Fruit fly (Drosophila melanogaster) whole organism, embryonic: ENCODE measurements around the gene PolQ.

Experiments
- Antp ChIP-seq: fragments of 200-800 bp; sonication (Bioruptor generic); optimal IDR thresholded peaks from 3 replicates; lab custom pipeline; 2016; ENCODE audit warnings: missing biosample characterization, missing genetic modification characterization
- B-H2 ChIP-seq: fragments of 200-800 bp; sonication (Bioruptor generic); optimal IDR thresholded peaks from 2 replicates; lab custom pipeline; 2018; ENCODE audit warnings: missing biosample characterization, mild to moderate bottlenecking, missing genetic modification characterization
- Blimp-1 ChIP-seq: fragments of 200-800 bp; sonication (Bioruptor generic); optimal IDR thresholded peaks from 3 replicates; lab custom pipeline; 2018; ENCODE audit warnings: missing biosample characterization, missing genetic modification characterization, mild to moderate bottlenecking, moderate library complexity, missing genetic modification reagents
- Bteb2 ChIP-seq: fragments of 200-800 bp; sonication (Bioruptor generic); optimal IDR thresholded peaks from 2 replicates; lab custom pipeline; 2016; ENCODE audit warnings: missing biosample characterization, missing genetic modification characterization
- CG11504 ChIP-seq: fragments of 200-800 bp; sonication (Bioruptor generic); optimal IDR thresholded peaks from 3 replicates; lab custom pipeline; 2019; ENCODE audit warnings: missing biosample characterization, mild to moderate bottlenecking, missing genetic modification characterization, moderate library complexity
- CG13287 ChIP-seq: fragments of 200-800 bp; sonication (Bioruptor generic); IDR thresholded peaks from 2 replicates; pipeline ENCODE4 v1.3.6; 2022; ENCODE audit warnings: missing biosample characterization, missing genetic modification characterization; ENCODE audit not compliant: partially characterized antibody
- CG13424 ChIP-seq: fragments of 200-800 bp; sonication (Bioruptor generic); optimal IDR thresholded peaks from 2 replicates; lab custom pipeline; 2019; ENCODE audit warnings: missing biosample characterization, mild to moderate bottlenecking, missing genetic modification characterization, moderate library complexity
- CG13624 ChIP-seq: fragments of 200-800 bp; sonication (Bioruptor generic); optimal IDR thresholded peaks from 2 replicates; lab custom pipeline; 2016; ENCODE audit warnings: missing biosample characterization, missing genetic modification characterization
- CG15073 ChIP-seq: fragments of 200-800 bp; sonication (Bioruptor generic); optimal IDR thresholded peaks from 2 replicates; lab custom pipeline; 2016; ENCODE audit warnings: missing biosample characterization, missing genetic modification characterization
- CG17359 ChIP-seq: fragments of 200-800 bp; sonication (Bioruptor generic); optimal IDR thresholded peaks from 3 replicates; lab custom pipeline; 2018; ENCODE audit warnings: missing biosample characterization, mild to moderate bottlenecking, missing genetic modification characterization, moderate library complexity
- CG17361 ChIP-seq: fragments of 200-800 bp; sonication (Bioruptor generic); IDR thresholded peaks from 3 replicates; pipeline ENCODE4 v1.3.6; 2022; ENCODE audit warnings: missing biosample characterization, missing genetic modification characterization
- CG17612 ChIP-seq: fragments of 200-800 bp; sonication (Bioruptor generic); IDR thresholded peaks from 2 replicates; pipeline ENCODE4 v1.3.6; 2022; ENCODE audit warnings: missing biosample characterization, missing genetic modification characterization
- CG18262 ChIP-seq: fragments of 200-800 bp; optimal IDR thresholded peaks from 3 replicates; lab custom pipeline; 2019; ENCODE audit warnings: missing biosample characterization, mild to moderate bottlenecking, missing genetic modification characterization, moderate library complexity
- CG32532 ChIP-seq: fragments of 200-800 bp; sonication (Bioruptor generic); IDR thresholded peaks from 2 replicates; pipeline ENCODE4 v1.3.6; 2022; ENCODE audit warnings: missing biosample characterization, missing genetic modification characterization
- CG3726 ChIP-seq: fragments of 200-800 bp; sonication (Bioruptor generic); IDR thresholded peaks from 3 replicates; pipeline ENCODE4, ENCODE4 v1.3.6; 2022; ENCODE audit warnings: missing biosample characterization, missing genetic modification characterization
- CG4282 ChIP-seq: fragments of 200-800 bp; sonication (Bioruptor generic); optimal IDR thresholded peaks from 2 replicates; lab custom pipeline; 2016; ENCODE audit warnings: missing biosample characterization, missing genetic modification characterization
- CG7556 ChIP-seq: fragments of 200-800 bp; sonication (Bioruptor generic); optimal IDR thresholded peaks from 2 replicates; lab custom pipeline; 2017; ENCODE audit warnings: missing biosample characterization, mild to moderate bottlenecking, missing genetic modification characterization
- CG7786 ChIP-seq: fragments of 200-800 bp; sonication (Bioruptor generic); optimal IDR thresholded peaks from 2 replicates; lab custom pipeline; 2016; ENCODE audit warnings: missing biosample characterization, missing genetic modification characterization
- CG9215 ChIP-seq: fragments of 200-800 bp; sonication (Bioruptor generic); IDR thresholded peaks from 2 replicates; pipeline ENCODE4 v1.3.6; 2022; ENCODE audit warnings: missing biosample characterization, missing genetic modification characterization
- Camta ChIP-seq: fragments of 200-800 bp; sonication (Bioruptor generic); optimal IDR thresholded peaks from 2 replicates; lab custom pipeline; 2016; ENCODE audit warnings: missing biosample characterization, missing genetic modification characterization
- D19A ChIP-seq: fragments of 200-800 bp; optimal IDR thresholded peaks from 3 replicates; lab custom pipeline; 2019; ENCODE audit warnings: missing biosample characterization, mild to moderate bottlenecking, missing genetic modification characterization, moderate library complexity
- Dbx ChIP-seq: fragments of 200-800 bp; sonication (Bioruptor generic); IDR thresholded peaks from 3 replicates; pipeline ENCODE4 v1.3.6; 2022; ENCODE audit warnings: missing biosample characterization, missing genetic modification characterization
- Deaf1 ChIP-seq: fragments of 200-800 bp; optimal IDR thresholded peaks from 3 replicates; lab custom pipeline; 2019; ENCODE audit warnings: missing biosample characterization, mild to moderate bottlenecking, missing genetic modification characterization, moderate library complexity
- Hand ChIP-seq: fragments of 200-800 bp; sonication (Bioruptor generic); optimal IDR thresholded peaks from 2 replicates; lab custom pipeline; 2017; ENCODE audit warnings: mild to moderate bottlenecking, missing biosample characterization, missing genetic modification reagents, missing genetic modification characterization
- HmgZ ChIP-seq: fragments of 200-800 bp; sonication (Bioruptor generic); optimal IDR thresholded peaks from 2 replicates; lab custom pipeline; 2018; ENCODE audit warnings: missing biosample characterization, mild to moderate bottlenecking, missing genetic modification characterization
- Med ChIP-seq: fragments of 200-800 bp; sonication (Bioruptor generic); peaks from one replicate; lab custom pipeline; 2016; ENCODE audit warnings: missing biosample characterization, missing genetic modification characterization, mild to moderate bottlenecking, inconsistent platforms, moderate library complexity
- Myb ChIP-seq: fragments of 200-800 bp; sonication (Bioruptor generic); optimal IDR thresholded peaks from 2 replicates; lab custom pipeline; 2016; ENCODE audit warnings: missing biosample characterization, missing genetic modification characterization
- PHDP ChIP-seq: fragments of 200-800 bp; sonication (Bioruptor generic); optimal IDR thresholded peaks from 3 replicates; lab custom pipeline; 2018; ENCODE audit warnings: missing biosample characterization, mild to moderate bottlenecking, missing genetic modification characterization, moderate library complexity
- Pdp1 ChIP-seq, 2 experiments: fragments of 200-800 bp; sonication (Bioruptor generic); optimal IDR thresholded peaks; 3 replicates each; lab custom pipeline; 2016; ENCODE audit warnings: missing biosample characterization in 2 of 2, missing genetic modification characterization in 2 of 2, mild to moderate bottlenecking in 1 of 2, moderate library complexity in 1 of 2
- Xbp1 ChIP-seq: fragments of 200-800 bp; sonication (Bioruptor generic); optimal IDR thresholded peaks from 3 replicates; lab custom pipeline; 2016; ENCODE audit warnings: missing biosample characterization, mild to moderate bottlenecking, missing genetic modification characterization
- abd-A ChIP-seq: fragments of 200-800 bp; sonication (Bioruptor generic); optimal IDR thresholded peaks from 3 replicates; lab custom pipeline; 2019; ENCODE audit warnings: missing biosample characterization, mild to moderate bottlenecking, missing genetic modification characterization, moderate library complexity
- ase ChIP-seq: fragments of 200-800 bp; sonication (Bioruptor generic); IDR thresholded peaks from 3 replicates; pipeline ENCODE4 v1.3.6; 2022; ENCODE audit warnings: missing biosample characterization, missing genetic modification characterization
- caup ChIP-seq: fragments of 200-800 bp; sonication (Bioruptor generic); optimal IDR thresholded peaks from 3 replicates; lab custom pipeline; 2017; ENCODE audit warnings: missing biosample characterization, mild to moderate bottlenecking, missing genetic modification characterization, moderate library complexity; ENCODE audit not compliant: severe bottlenecking
- ci ChIP-seq: fragments of 200-800 bp; sonication (Bioruptor generic); IDR thresholded peaks from 3 replicates; pipeline ENCODE4 v1.3.6; 2022; ENCODE audit warnings: missing biosample characterization, missing genetic modification characterization
- dmrt99B ChIP-seq: fragments of 200-800 bp; sonication (Bioruptor generic); optimal IDR thresholded peaks from 2 replicates; lab custom pipeline; 2018; ENCODE audit warnings: missing biosample characterization, mild to moderate bottlenecking, missing genetic modification characterization, moderate library complexity
- fu2 ChIP-seq: fragments of 200-800 bp; sonication (Bioruptor generic); optimal IDR thresholded peaks from 2 replicates; lab custom pipeline; 2016; ENCODE audit warnings: missing biosample characterization, missing genetic modification characterization
- gce ChIP-seq: fragments of 200-800 bp; sonication (Bioruptor generic); IDR thresholded peaks from 3 replicates; pipeline ENCODE4 v1.3.6; 2022; ENCODE audit warnings: missing biosample characterization, missing genetic modification characterization
- gem ChIP-seq: fragments of 200-800 bp; sonication (Bioruptor generic); optimal IDR thresholded peaks from 2 replicates; lab custom pipeline; 2019; ENCODE audit warnings: missing biosample characterization, mild to moderate bottlenecking, missing genetic modification characterization, moderate library complexity
- jumu ChIP-seq: fragments of 200-800 bp; sonication (Bioruptor generic); optimal IDR thresholded peaks from 3 replicates; lab custom pipeline; 2016; ENCODE audit warnings: missing biosample characterization, missing genetic modification characterization
- pnt ChIP-seq: fragments of 200-800 bp; sonication (Bioruptor generic); optimal IDR thresholded peaks from 3 replicates; lab custom pipeline; 2016; ENCODE audit warnings: missing biosample characterization, missing genetic modification characterization
- sc ChIP-seq, 3 experiments: fragments of >200 bp in 2 of 3; fragments of 200-800 bp in 1 of 3; sonication (Bioruptor generic) in 1 of 3; optimal IDR thresholded peaks; 2 replicates in 2 of 3; 3 replicates in 1 of 3; lab custom pipeline; 2017; ENCODE audit warnings: mild to moderate bottlenecking in 1 of 3, missing biosample characterization in 1 of 3, missing genetic modification characterization in 1 of 3, missing genetic modification reagents in 1 of 3
- sens ChIP-seq: fragments of 200-800 bp; sonication (Bioruptor generic); peaks from one replicate; lab custom pipeline; 2016; ENCODE audit warnings: missing biosample characterization, missing genetic modification characterization
- sug ChIP-seq: fragments of 200-800 bp; optimal IDR thresholded peaks from 2 replicates; lab custom pipeline; 2019; ENCODE audit warnings: missing biosample characterization, mild to moderate bottlenecking, missing genetic modification characterization, moderate library complexity
- tio ChIP-seq: fragments of 200-800 bp; sonication (Bioruptor generic); optimal IDR thresholded peaks from 2 replicates; lab custom pipeline; 2017; ENCODE audit warnings: missing biosample characterization, missing genetic modification characterization, inconsistent platforms
- tll ChIP-seq, 2 experiments: fragments of 200-800 bp in 1 of 2; fragments of >200 bp in 1 of 2; sonication (Bioruptor generic) in 1 of 2; optimal IDR thresholded peaks; 2 replicates each; lab custom pipeline; 2017 to 2019; ENCODE audit warnings: missing biosample characterization in 2 of 2, missing genetic modification characterization in 2 of 2, mild to moderate bottlenecking in 1 of 2, moderate library complexity in 1 of 2
- vvl ChIP-seq: fragments of 200-800 bp; sonication (Bioruptor generic); IDR thresholded peaks from 2 replicates; pipeline ENCODE4 v1.3.6; 2022; ENCODE audit warnings: missing biosample characterization, missing genetic modification characterization
- zen2 ChIP-seq: fragments of 200-800 bp; sonication (Bioruptor generic); IDR thresholded peaks from 3 replicates; pipeline ENCODE4 v1.3.6; 2022; ENCODE audit warnings: missing biosample characterization, missing genetic modification characterization; ENCODE audit not compliant: partially characterized antibody

The PolQ gene

DNA sequence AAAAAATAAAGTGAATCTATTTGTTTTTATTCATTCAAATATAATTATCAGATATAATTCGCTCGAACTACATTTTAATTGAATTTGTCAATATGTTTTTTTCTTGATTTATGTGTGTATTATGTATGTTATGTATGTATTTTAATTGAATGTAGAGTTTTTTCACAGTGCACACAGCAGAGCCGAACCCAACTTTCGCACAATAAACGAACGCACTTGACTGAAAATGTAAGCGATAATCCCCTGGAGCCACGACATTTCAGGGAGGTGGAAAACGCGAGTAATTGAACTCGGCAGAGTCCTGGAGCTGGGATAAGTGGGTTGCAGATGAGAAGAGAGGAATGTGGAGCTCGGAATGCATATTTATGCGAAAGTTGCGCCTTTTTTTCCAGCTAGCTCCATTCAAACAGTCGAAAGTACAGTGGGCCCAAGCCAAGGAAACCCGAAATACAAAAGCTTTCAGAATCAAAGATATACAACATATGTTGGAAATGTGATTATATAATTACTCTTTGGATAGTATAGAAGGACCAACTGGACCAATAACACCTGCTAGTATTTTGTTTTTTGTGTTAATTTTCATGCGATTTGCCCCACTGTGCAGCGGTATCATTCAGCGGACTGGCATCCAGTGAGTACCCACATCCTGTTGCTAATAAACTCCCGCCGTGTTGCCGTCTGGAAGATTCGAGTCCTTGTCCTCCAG is 16.0 kb upstream of the PolQ start (continued):
- TF ChIP-seq CG4282 (no peak), Blimp-1 (no peak), jumu (no peak), B-H2 (GFP tag; lab: Kevin White, UChicago) (no peak), CG9215 (GFP tag; lab: Robert Waterston, UW) (peak; percentile 33; the same call in 1 of the 2 replicates), ci (GFP tag; lab: Robert Waterston, UW) (peak; percentile 61; the same call in 2 of the 3 replicates), CG3726 (GFP tag; lab: Robert Waterston, UW) (no peak), tll (GFP tag; optimal IDR thresholded peaks at IDR 0.05; lab: Kevin White, UChicago) (no peak), Antp (GFP tag; lab: Kevin White, UChicago) (peak; percentile 2), fu2 (GFP tag; lab: Kevin White, UChicago) (no peak), CG15073 (GFP tag; lab: Kevin White, UChicago) (no peak), Hand (GFP tag; lab: Kevin White, UChicago) (peak; percentile 30), CG13624 (GFP tag; lab: Kevin White, UChicago) (no peak), CG17612 (GFP tag; lab: Robert Waterston, UW) (no peak), pnt (GFP tag; lab: Kevin White, UChicago) (no peak), Camta (GFP tag; lab: Kevin White, UChicago) (no peak), CG13287 (GFP tag; lab: Robert Waterston, UW) (no peak), CG13424 (tag; lab: Kevin White, UChicago) (no peak)

DNA sequence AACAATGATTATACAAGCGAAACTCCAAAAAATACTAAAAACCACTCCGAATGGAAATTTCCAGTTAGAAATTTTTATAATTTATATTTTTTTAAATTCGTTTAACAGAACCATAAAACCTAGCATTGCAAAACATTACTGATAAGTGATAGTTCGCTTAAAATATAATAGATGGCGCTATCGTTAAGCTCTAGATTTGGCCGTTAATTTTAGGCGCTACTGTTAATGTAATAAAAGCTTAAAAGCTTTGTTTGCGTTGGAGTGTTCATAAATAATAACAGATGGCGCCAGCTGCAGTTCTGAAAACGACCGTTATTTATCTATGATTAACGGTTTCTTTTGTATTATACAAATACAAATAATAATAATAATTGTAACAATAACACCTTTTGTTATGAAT is 11.7 kb upstream of the PolQ start:
- TF ChIP-seq CG17359 (tag; lab: Kevin White, UChicago): peak; percentile 45
- TF ChIP-seq Med (GFP tag; lab: Kevin White, UChicago): peak; percentile 80
- peak; percentile 24 for TF ChIP-seq Xbp1
- 0 out of 3 replicates have a peak, but pooled peaks have one; percentile 25 for TF ChIP-seq CG17361 (GFP tag; lab: Robert Waterston, UW)
- peak; percentile 8 for TF ChIP-seq dmrt99B
- TF ChIP-seq sug: peak; percentile 10
- peak; percentile 69; the same call in 1 of the 2 replicates for TF ChIP-seq CG32532 (GFP tag; lab: Robert Waterston, UW)
- TF ChIP-seq CG7786: no peak
- peak; percentile 44 for TF ChIP-seq vvl (GFP tag; lab: Robert Waterston, UW)
- TF ChIP-seq Pdp1 (GFP tag; optimal IDR thresholded peaks at IDR 0.05; lab: Kevin White, UChicago): peak in 1 of 2 experiments; percentile 37
- peak; percentile 39 for TF ChIP-seq gem (tag; lab: Kevin White, UChicago)
- peak; percentile 4 for TF ChIP-seq D19A (tag; lab: Kevin White, UChicago)
- TF ChIP-seq CG18262 (tag; lab: Kevin White, UChicago): peak; percentile 24
- peak; percentile 23; the same call in 1 of the 3 replicates for TF ChIP-seq ci (GFP tag; lab: Robert Waterston, UW)
- no peak for TF ChIP-seq tio
- TF ChIP-seq PHDP (tag; lab: Kevin White, UChicago): peak; percentile 23
- TF ChIP-seq Bteb2 (GFP tag; lab: Kevin White, UChicago): no peak
- TF ChIP-seq sc (optimal IDR thresholded peaks at IDR 0.05; lab: Kevin White, UChicago): no peak
- TF ChIP-seq sc (GFP tag; optimal IDR thresholded peaks at IDR 0.05; lab: Kevin White, UChicago): no peak
- TF ChIP-seq HmgZ: peak; percentile 2
- peak; percentile 65 for TF ChIP-seq abd-A
- peak; percentile 25 for TF ChIP-seq B-H2 (GFP tag; lab: Kevin White, UChicago)
- TF ChIP-seq CG7556 (GFP tag; lab: Kevin White, UChicago): no peak
- TF ChIP-seq gce (GFP tag; lab: Robert Waterston, UW): no peak
- TF ChIP-seq caup (GFP tag; lab: Kevin White, UChicago): peak; percentile 6
- peak; percentile 51 for TF ChIP-seq sens
- no peak for TF ChIP-seq ase (GFP tag; lab: Robert Waterston, UW)
- TF ChIP-seq Deaf1: peak; percentile 10
- TF ChIP-seq Dbx (GFP tag; lab: Robert Waterston, UW): no peak
- TF ChIP-seq zen2 (GFP tag; lab: Robert Waterston, UW): no peak
- peak; percentile 33 for TF ChIP-seq CG11504 (tag; lab: Kevin White, UChicago)
- peak; percentile 86 for TF ChIP-seq Myb
